Fruit fly (Drosophila melanogaster): ENCODE data around the gene ATPsynCF6.

The ATPsynCF6 gene

DNA sequence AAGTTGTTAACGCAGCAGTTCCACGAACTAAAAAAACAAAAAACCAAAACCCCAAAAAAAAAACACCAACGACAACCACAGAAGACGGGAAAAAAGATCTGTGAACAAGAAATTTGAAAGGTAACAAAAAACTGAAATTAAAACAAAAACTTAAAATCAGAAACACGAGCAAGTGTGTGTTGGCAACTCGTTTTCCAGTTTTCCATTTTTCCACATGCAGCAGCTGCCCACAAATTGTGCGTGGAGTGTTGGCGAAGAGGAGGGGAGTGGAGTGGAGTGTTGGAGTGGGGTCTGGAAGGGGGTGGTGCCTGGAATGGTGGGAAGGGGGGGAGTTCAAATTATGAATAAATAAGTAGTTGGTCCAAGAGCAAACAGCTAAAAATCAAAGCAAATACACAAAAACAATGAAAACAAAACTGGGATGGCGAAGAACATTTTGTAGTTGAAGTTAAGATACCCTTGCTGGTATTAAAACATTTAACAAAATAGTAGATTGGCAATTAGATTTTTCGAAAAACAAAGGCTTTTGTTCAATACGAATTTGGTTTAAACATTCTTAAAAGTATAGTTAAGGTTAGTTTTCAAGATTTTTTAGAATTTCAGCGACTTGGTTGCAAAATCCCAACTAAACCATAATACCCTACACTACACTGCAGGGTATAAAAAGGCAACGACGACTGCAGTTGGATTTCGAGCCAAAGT, 22.4 kb downstream of the ATPsynCF6 start:
- no peak for TF ChIP-seq Dif (GFP tag; optimal IDR thresholded peaks at IDR 0.05; ENCODE audit: partially characterized antibody)
- TF ChIP-seq dl (GFP tag; optimal IDR thresholded peaks at IDR 0.05; ENCODE audit: insufficient read depth in 1 of 2, partially characterized antibody in 2 of 2): no peak
- TF ChIP-seq sage (GFP tag; optimal IDR thresholded peaks at IDR 0.05): no peak
- no peak for TF ChIP-seq Hr78 (GFP tag; optimal IDR thresholded peaks at IDR 0.05)
- TF ChIP-seq pan (optimal IDR thresholded peaks at IDR 0.05): peak; percentile 24
- no peak for TF ChIP-seq N (GFP tag; optimal IDR thresholded peaks at IDR 0.05)
- TF ChIP-seq sv (GFP tag; optimal IDR thresholded peaks at IDR 0.05): no peak
- no peak for TF ChIP-seq brk (GFP tag; optimal IDR thresholded peaks at IDR 0.05)
- TF ChIP-seq jim (GFP tag; optimal IDR thresholded peaks at IDR 0.05): no peak
- no peak for TF ChIP-seq CrebA (GFP tag; optimal IDR thresholded peaks at IDR 0.05; ENCODE audit: borderline replicate concordance)
- TF ChIP-seq Myc (optimal IDR thresholded peaks at IDR 0.05): no peak
- no peak for TF ChIP-seq GATAd (GFP tag; optimal IDR thresholded peaks at IDR 0.05)
- TF ChIP-seq HLH106 (tag; optimal IDR thresholded peaks at IDR 0.05): peak; percentile 59
- peak; percentile 65 for TF ChIP-seq OdsH (GFP tag; optimal IDR thresholded peaks at IDR 0.05)
- TF ChIP-seq woc (GFP tag; optimal IDR thresholded peaks at IDR 0.05): peak; percentile 89
- peak; percentile 33 for TF ChIP-seq CG32264 (GFP tag; optimal IDR thresholded peaks at IDR 0.05)
- peak; percentile 52 for TF ChIP-seq ey (GFP tag; optimal IDR thresholded peaks at IDR 0.05)
- TF ChIP-seq foxo (GFP tag; optimal IDR thresholded peaks at IDR 0.05): peak in 1 of 2 experiments; percentile 68
- TF ChIP-seq Hnf4 (GFP tag; optimal IDR thresholded peaks at IDR 0.05): peak; percentile 45
- TF ChIP-seq psq (GFP tag; optimal IDR thresholded peaks at IDR 0.05): no peak
- no peak for TF ChIP-seq Abd-B (GFP tag; optimal IDR thresholded peaks at IDR 0.05)
- peak; percentile 58 for TF ChIP-seq rgr (GFP tag; optimal IDR thresholded peaks at IDR 0.05)
- TF ChIP-seq Dfd (GFP tag; optimal IDR thresholded peaks at IDR 0.05): peak; percentile 36
- TF ChIP-seq tai (GFP tag; optimal IDR thresholded peaks at IDR 0.05): peak; percentile 46
- TF ChIP-seq Hr83 (GFP tag; optimal IDR thresholded peaks at IDR 0.05; ENCODE audit: poor library complexity, severe bottlenecking): no peak
- TF ChIP-seq Vsx2 (GFP tag; optimal IDR thresholded peaks at IDR 0.05; ENCODE audit: partially characterized antibody): no peak
- TF ChIP-seq fru (GFP tag; optimal IDR thresholded peaks at IDR 0.05): peak; percentile 59
- TF ChIP-seq br (GFP tag; optimal IDR thresholded peaks at IDR 0.05): no peak
- TF ChIP-seq usp (GFP tag; optimal IDR thresholded peaks at IDR 0.05): no peak
- no peak for TF ChIP-seq dsf (GFP tag; optimal IDR thresholded peaks at IDR 0.05; ENCODE audit: borderline replicate concordance)
- TF ChIP-seq CG9705 (GFP tag; optimal IDR thresholded peaks at IDR 0.05): no peak
- no peak for TF ChIP-seq Jra (GFP tag; optimal IDR thresholded peaks at IDR 0.05)
- TF ChIP-seq Sp1 (GFP tag; optimal IDR thresholded peaks at IDR 0.05): no peak
- no peak for TF ChIP-seq lola (GFP tag; optimal IDR thresholded peaks at IDR 0.05)
- peak; percentile 27 for TF ChIP-seq dmrt93B (GFP tag; optimal IDR thresholded peaks at IDR 0.05)
- TF ChIP-seq Mio (GFP tag; optimal IDR thresholded peaks at IDR 0.05): no peak
- no peak for TF ChIP-seq Rel (GFP tag; optimal IDR thresholded peaks at IDR 0.05)
- TF ChIP-seq Rel (tag; optimal IDR thresholded peaks at IDR 0.05): no peak
- peak; percentile 66 for TF ChIP-seq h (GFP tag; optimal IDR thresholded peaks at IDR 0.05)

DNA sequence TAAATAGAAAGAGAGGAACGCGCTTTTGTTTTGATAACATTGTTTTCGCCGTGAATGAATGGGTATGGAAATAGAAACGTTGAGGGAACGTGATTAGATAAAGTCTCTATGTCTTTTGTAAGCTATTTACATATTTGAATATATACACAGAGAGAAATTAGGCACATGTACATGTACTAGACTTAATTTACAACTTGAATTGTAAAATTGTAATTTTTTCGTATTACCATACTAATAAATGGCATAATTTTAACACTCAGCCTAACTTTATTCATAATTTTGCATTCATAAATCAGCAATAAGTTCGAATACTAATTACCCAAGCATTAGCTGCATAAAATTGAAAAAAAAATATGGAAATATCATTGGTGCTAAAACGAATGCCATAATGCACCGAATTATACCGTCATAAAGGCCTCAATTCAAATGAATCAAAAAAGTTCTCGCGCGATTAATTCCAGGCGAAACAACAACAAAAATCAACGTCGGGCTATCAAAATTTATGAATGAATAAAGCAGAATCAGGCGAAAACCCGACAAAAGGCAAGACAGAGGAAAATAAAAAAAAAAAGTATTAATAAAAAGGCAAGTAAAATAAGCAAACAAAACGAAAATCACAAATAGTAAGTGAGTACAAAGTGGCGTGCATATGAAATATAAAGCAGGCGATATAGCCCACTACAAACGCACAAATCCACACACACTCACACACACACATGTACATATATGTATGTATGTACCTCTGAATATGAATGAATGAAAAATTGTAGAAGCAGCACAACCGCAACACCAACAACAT, 23.1 kb downstream of the ATPsynCF6 start:
- TF ChIP-seq Sp1 (GFP tag; optimal IDR thresholded peaks at IDR 0.05): no peak
- peak; percentile 33 for TF ChIP-seq HLH106 (tag; optimal IDR thresholded peaks at IDR 0.05)
- TF ChIP-seq CG32264 (GFP tag; optimal IDR thresholded peaks at IDR 0.05): no peak
- TF ChIP-seq Mio (GFP tag; optimal IDR thresholded peaks at IDR 0.05): no peak
- TF ChIP-seq dmrt93B (GFP tag; optimal IDR thresholded peaks at IDR 0.05): peak; percentile 10
- TF ChIP-seq Abd-B (GFP tag; optimal IDR thresholded peaks at IDR 0.05): no peak
- TF ChIP-seq brk (GFP tag; optimal IDR thresholded peaks at IDR 0.05): no peak
- TF ChIP-seq jim (GFP tag; optimal IDR thresholded peaks at IDR 0.05): no peak
- peak; percentile 55 for TF ChIP-seq h (GFP tag; optimal IDR thresholded peaks at IDR 0.05)
- peak; percentile 54 for TF ChIP-seq ey (GFP tag; optimal IDR thresholded peaks at IDR 0.05)
- TF ChIP-seq OdsH (GFP tag; optimal IDR thresholded peaks at IDR 0.05): peak; percentile 42
- TF ChIP-seq rgr (GFP tag; optimal IDR thresholded peaks at IDR 0.05): peak; percentile 50
- no peak for TF ChIP-seq Vsx2 (GFP tag; optimal IDR thresholded peaks at IDR 0.05; ENCODE audit: partially characterized antibody)
- no peak for TF ChIP-seq Rel (GFP tag; optimal IDR thresholded peaks at IDR 0.05)
- peak; percentile 15 for TF ChIP-seq Rel (tag; optimal IDR thresholded peaks at IDR 0.05)
- peak; percentile 39 for TF ChIP-seq CrebA (GFP tag; optimal IDR thresholded peaks at IDR 0.05; ENCODE audit: borderline replicate concordance)
- TF ChIP-seq N (GFP tag; optimal IDR thresholded peaks at IDR 0.05): no peak
- TF ChIP-seq Hnf4 (GFP tag; optimal IDR thresholded peaks at IDR 0.05): no peak
- TF ChIP-seq foxo (GFP tag; optimal IDR thresholded peaks at IDR 0.05): peak in 1 of 2 experiments; percentile 12
- TF ChIP-seq lola (GFP tag; optimal IDR thresholded peaks at IDR 0.05): no peak
